Worm (Caenorhabditis elegans) whole organism, L3 larva: ENCODE measurements around the gene sulp-4.

Source experiments
- ceh-82 ChIP-seq: fragments of 150-350 bp; optimal IDR thresholded peaks from 2 replicates; lab custom pipeline; 2014; ENCODE audit warnings: missing biosample characterization, missing genetic modification characterization
- elt-1 ChIP-seq: fragments of 150-350 bp; optimal IDR thresholded peaks from 2 replicates; lab custom pipeline; 2014; ENCODE audit warnings: missing biosample characterization, missing genetic modification characterization
- eor-1 ChIP-seq, 2 experiments: fragments of 150-350 bp; optimal IDR thresholded peaks; 2 replicates each; lab custom pipeline; 2014 to 2018; ENCODE audit warnings: missing biosample characterization in 2 of 2, missing genetic modification characterization in 2 of 2
- nfya-1 ChIP-seq: sonication (generic microtip); optimal IDR thresholded peaks from 2 replicates; lab custom pipeline; 2017; ENCODE audit warnings: missing genetic modification characterization, mild to moderate bottlenecking, missing compliant biosample characterization, antibody characterized with exemption, moderate library complexity; ENCODE audit not compliant: insufficient read depth
- nhr-28 ChIP-seq: fragments of 150-350 bp; optimal IDR thresholded peaks from 2 replicates; lab custom pipeline; 2014; ENCODE audit warnings: missing biosample characterization, missing genetic modification characterization

ce11 chrV:11853723-11854122 is 21.4 kb upstream of the sulp-4 start:
- TF ChIP-seq nhr-28 (tag; lab: Kevin White, UChicago) (no peak), eor-1 (tag; optimal IDR thresholded peaks at IDR 0.05; lab: Kevin White, UChicago) (no peak), ceh-82 (tag; lab: Kevin White, UChicago) (no peak), elt-1 (tag; lab: Kevin White, UChicago) (no peak), nfya-1 (no peak)
